Fruit fly (Drosophila melanogaster) whole organism, embryonic: ENCODE results near the gene brm.

ENCODE experiments used
- Atf6 ChIP-seq: fragments of 200-800 bp; sonication (Bioruptor generic); IDR thresholded peaks from 2 replicates; pipeline ENCODE4 v1.3.6; 2022; ENCODE audit warnings: missing biosample characterization, missing genetic modification characterization
- Bteb2 ChIP-seq: fragments of 200-800 bp; sonication (Bioruptor generic); optimal IDR thresholded peaks from 2 replicates; lab custom pipeline; 2016; ENCODE audit warnings: missing biosample characterization, missing genetic modification characterization
- CG10147 ChIP-seq: fragments of 200-800 bp; sonication (Bioruptor generic); optimal IDR thresholded peaks from 2 replicates; lab custom pipeline; 2019; ENCODE audit warnings: missing biosample characterization, mild to moderate bottlenecking, missing genetic modification characterization, moderate library complexity
- CG10267 ChIP-seq: fragments of 200-800 bp; sonication (Bioruptor generic); optimal IDR thresholded peaks from 2 replicates; lab custom pipeline; 2018; ENCODE audit warnings: missing biosample characterization, mild to moderate bottlenecking, missing genetic modification characterization, moderate library complexity
- CG10565 ChIP-seq: fragments of 200-800 bp; sonication (Bioruptor generic); optimal IDR thresholded peaks from 3 replicates; lab custom pipeline; 2016; ENCODE audit warnings: missing biosample characterization, mild to moderate bottlenecking, missing genetic modification characterization
- CG12071 ChIP-seq: fragments of 200-800 bp; sonication (Bioruptor generic); optimal IDR thresholded peaks from 3 replicates; lab custom pipeline; 2018; ENCODE audit warnings: missing biosample characterization, mild to moderate bottlenecking, missing genetic modification characterization
- CG14050 ChIP-seq: fragments of 200-800 bp; sonication (Bioruptor generic); IDR thresholded peaks from 3 replicates; pipeline ENCODE4 v1.3.6; 2022; ENCODE audit warnings: missing biosample characterization, missing genetic modification characterization
- CG15601 ChIP-seq: fragments of 200-800 bp; sonication (Bioruptor generic); optimal IDR thresholded peaks from 3 replicates; lab custom pipeline; 2019; ENCODE audit warnings: missing biosample characterization, mild to moderate bottlenecking, missing genetic modification characterization, moderate library complexity
- CG17912 ChIP-seq: fragments of 200-800 bp; sonication (Bioruptor generic); optimal IDR thresholded peaks from 2 replicates; lab custom pipeline; 2018; ENCODE audit warnings: missing biosample characterization, mild to moderate bottlenecking, missing genetic modification characterization
- CG2875 ChIP-seq: fragments of 200-800 bp; sonication (Bioruptor generic); optimal IDR thresholded peaks from 2 replicates; lab custom pipeline; 2017; ENCODE audit warnings: missing biosample characterization, mild to moderate bottlenecking, missing genetic modification characterization, missing genetic modification reagents
- CG2889 ChIP-seq: fragments of 200-800 bp; sonication (Bioruptor generic); IDR thresholded peaks from 3 replicates; pipeline ENCODE4 v1.3.6; 2022; ENCODE audit warnings: missing biosample characterization, missing genetic modification characterization
- CG30431 ChIP-seq: fragments of 200-800 bp; sonication (Bioruptor generic); optimal IDR thresholded peaks from 2 replicates; lab custom pipeline; 2017; ENCODE audit warnings: missing biosample characterization, missing genetic modification characterization
- CG31441 ChIP-seq: fragments of 200-800 bp; sonication (Bioruptor generic); IDR thresholded peaks from 2 replicates; pipeline ENCODE4 v1.3.6; 2022; ENCODE audit warnings: missing biosample characterization, missing genetic modification characterization
- CG3407 ChIP-seq: fragments of 200-800 bp; sonication (Bioruptor generic); optimal IDR thresholded peaks from 2 replicates; lab custom pipeline; 2018; ENCODE audit warnings: missing biosample characterization, mild to moderate bottlenecking, missing genetic modification characterization
- CG4328 ChIP-seq: fragments of 200-800 bp; sonication (Bioruptor generic); optimal IDR thresholded peaks from 3 replicates; lab custom pipeline; 2017; ENCODE audit warnings: missing biosample characterization, missing genetic modification reagents, missing genetic modification characterization
- CG4707 ChIP-seq: fragments of 200-800 bp; sonication (Bioruptor generic); optimal IDR thresholded peaks from 2 replicates; lab custom pipeline; 2018; ENCODE audit warnings: missing biosample characterization, mild to moderate bottlenecking, missing genetic modification characterization, moderate library complexity
- CG6175 ChIP-seq: fragments of 200-800 bp; sonication (Bioruptor generic); IDR thresholded peaks from 3 replicates; pipeline ENCODE4 v1.3.6; 2022; ENCODE audit warnings: missing biosample characterization, missing genetic modification characterization
- CG6765 ChIP-seq: fragments of 200-800 bp; sonication (Bioruptor generic); optimal IDR thresholded peaks from 3 replicates; lab custom pipeline; 2017; ENCODE audit warnings: missing biosample characterization, mild to moderate bottlenecking, missing genetic modification characterization
- CG8089 ChIP-seq: fragments of 200-800 bp; sonication (Bioruptor generic); optimal IDR thresholded peaks from 3 replicates; lab custom pipeline; 2016; ENCODE audit warnings: missing biosample characterization, missing genetic modification characterization
- CG9609 ChIP-seq: fragments of 200-800 bp; sonication (Bioruptor generic); optimal IDR thresholded peaks from 3 replicates; lab custom pipeline; 2016; ENCODE audit warnings: missing biosample characterization, missing genetic modification characterization
- CG9727 ChIP-seq: fragments of 200-800 bp; sonication (Bioruptor generic); optimal IDR thresholded peaks from 3 replicates; lab custom pipeline; 2017; ENCODE audit warnings: missing biosample characterization, mild to moderate bottlenecking, missing genetic modification characterization
- Dbx ChIP-seq: fragments of 200-800 bp; sonication (Bioruptor generic); IDR thresholded peaks from 3 replicates; pipeline ENCODE4 v1.3.6; 2022; ENCODE audit warnings: missing biosample characterization, missing genetic modification characterization
- HLH4C ChIP-seq: fragments of 200-800 bp; sonication (Bioruptor generic); IDR thresholded peaks from 3 replicates; pipeline ENCODE4 v1.3.6; 2022; ENCODE audit warnings: missing biosample characterization, missing genetic modification characterization; ENCODE audit not compliant: partially characterized antibody
- MBD-R2 ChIP-seq: fragments of 200-800 bp; sonication (Bioruptor generic); IDR thresholded peaks from 2 replicates; pipeline ENCODE4 v1.3.6; 2022; ENCODE audit warnings: missing biosample characterization, missing genetic modification characterization
- Meics ChIP-seq: fragments of 200-800 bp; sonication (Bioruptor generic); optimal IDR thresholded peaks from 2 replicates; lab custom pipeline; 2017; ENCODE audit warnings: missing biosample characterization, mild to moderate bottlenecking, missing genetic modification characterization
- Mrtf ChIP-seq: fragments of 200-800 bp; sonication (Bioruptor generic); IDR thresholded peaks from 3 replicates; pipeline ENCODE4 v1.3.6; 2022; ENCODE audit warnings: missing biosample characterization, missing genetic modification characterization
- NfI ChIP-seq: fragments of 200-800 bp; sonication (Bioruptor generic); optimal IDR thresholded peaks from 3 replicates; lab custom pipeline; 2018; ENCODE audit warnings: missing biosample characterization, mild to moderate bottlenecking, missing genetic modification characterization, moderate library complexity
- Oli ChIP-seq: fragments of 200-800 bp; sonication (Bioruptor generic); optimal IDR thresholded peaks from 2 replicates; lab custom pipeline; 2018; ENCODE audit warnings: missing biosample characterization, mild to moderate bottlenecking, missing genetic modification characterization, moderate library complexity
- PHDP ChIP-seq: fragments of 200-800 bp; sonication (Bioruptor generic); optimal IDR thresholded peaks from 3 replicates; lab custom pipeline; 2018; ENCODE audit warnings: missing biosample characterization, mild to moderate bottlenecking, missing genetic modification characterization, moderate library complexity
- br ChIP-seq: fragments of >200 bp; optimal IDR thresholded peaks from 2 replicates; lab custom pipeline; 2017
- btn ChIP-seq: fragments of 200-800 bp; sonication (Bioruptor generic); optimal IDR thresholded peaks from 2 replicates; lab custom pipeline; 2016; ENCODE audit warnings: missing biosample characterization, missing genetic modification characterization
- ewg ChIP-seq: fragments of 200-800 bp; sonication (Bioruptor generic); optimal IDR thresholded peaks from 3 replicates; lab custom pipeline; 2017; ENCODE audit warnings: mild to moderate bottlenecking, missing biosample characterization, missing genetic modification reagents, missing genetic modification characterization
- fd3F ChIP-seq: fragments of 200-800 bp; sonication (Bioruptor generic); optimal IDR thresholded peaks from 2 replicates; lab custom pipeline; 2018; ENCODE audit warnings: missing biosample characterization, mild to moderate bottlenecking, missing genetic modification characterization, moderate library complexity
- gcm ChIP-seq: fragments of 200-800 bp; sonication (Bioruptor generic); optimal IDR thresholded peaks from 2 replicates; lab custom pipeline; 2019; ENCODE audit warnings: missing biosample characterization, mild to moderate bottlenecking, missing genetic modification characterization, moderate library complexity
- grn ChIP-seq: fragments of 200-800 bp; sonication (Bioruptor generic); optimal IDR thresholded peaks from 3 replicates; lab custom pipeline; 2017; ENCODE audit warnings: missing biosample characterization, missing genetic modification characterization
- hth ChIP-seq: fragments of >200 bp; optimal IDR thresholded peaks from 2 replicates; lab custom pipeline; 2017; ENCODE audit warnings: inconsistent platforms
- pnt ChIP-seq: fragments of 200-800 bp; sonication (Bioruptor generic); optimal IDR thresholded peaks from 3 replicates; lab custom pipeline; 2016; ENCODE audit warnings: missing biosample characterization, missing genetic modification characterization
- prd ChIP-seq, 3 experiments: fragments of >200 bp in 2 of 3; fragments of 200-800 bp in 1 of 3; sonication (Bioruptor generic) in 1 of 3; optimal IDR thresholded peaks in 2 of 3; IDR thresholded peaks in 1 of 3; 2 replicates in 2 of 3; 3 replicates in 1 of 3; pipeline versions ENCODE4 v1.3.6 to Lab custom; 2017 to 2022; ENCODE audit warnings: missing biosample characterization in 1 of 3, missing genetic modification characterization in 1 of 3
- psq ChIP-seq: fragments of 200-800 bp; sonication (Bioruptor generic); optimal IDR thresholded peaks from 2 replicates; lab custom pipeline; 2017; ENCODE audit warnings: missing biosample characterization, missing genetic modification characterization
- pum ChIP-seq: fragments of 200-800 bp; sonication (Bioruptor generic); optimal IDR thresholded peaks from 2 replicates; lab custom pipeline; 2016; ENCODE audit warnings: missing biosample characterization, missing genetic modification characterization
- slp2 ChIP-seq: fragments of 200-800 bp; sonication (Bioruptor generic); optimal IDR thresholded peaks from 2 replicates; lab custom pipeline; 2016; ENCODE audit warnings: missing biosample characterization, missing genetic modification characterization
- ssp ChIP-seq: fragments of 200-800 bp; sonication (Bioruptor generic); IDR thresholded peaks from 2 replicates; pipeline ENCODE4 v1.3.6; 2022; ENCODE audit warnings: missing biosample characterization, missing genetic modification characterization
- tgo ChIP-seq: fragments of 200-800 bp; sonication (Bioruptor generic); IDR thresholded peaks from 3 replicates; pipeline ENCODE4 v1.3.6; 2022; ENCODE audit warnings: missing biosample characterization, missing genetic modification characterization
- tna ChIP-seq: fragments of 200-800 bp; sonication (Bioruptor generic); IDR thresholded peaks from 2 replicates; pipeline ENCODE4 v1.3.6; 2022; ENCODE audit warnings: missing biosample characterization, missing genetic modification characterization; ENCODE audit not compliant: partially characterized antibody
- tup ChIP-seq: fragments of 200-800 bp; sonication (Bioruptor generic); optimal IDR thresholded peaks from 2 replicates; lab custom pipeline; 2016; ENCODE audit warnings: missing biosample characterization, mild to moderate bottlenecking, missing genetic modification characterization, moderate library complexity
- unc-4 ChIP-seq: fragments of 200-800 bp; sonication (Bioruptor generic); IDR thresholded peaks from 2 replicates; pipeline ENCODE4 v1.3.6; 2022; ENCODE audit warnings: missing biosample characterization, missing genetic modification characterization; ENCODE audit not compliant: partially characterized antibody
- wor ChIP-seq: fragments of 200-800 bp; sonication (Bioruptor generic); IDR thresholded peaks from 2 replicates; pipeline ENCODE4 v1.3.6; 2022; ENCODE audit warnings: missing biosample characterization, missing genetic modification characterization
- z ChIP-seq: fragments of 200-800 bp; sonication (Bioruptor generic); IDR thresholded peaks from 3 replicates; pipeline ENCODE4 v1.3.6; 2022; ENCODE audit warnings: missing biosample characterization, missing genetic modification characterization
- zfh2 ChIP-seq: fragments of 200-800 bp; sonication (Bioruptor generic); optimal IDR thresholded peaks from 2 replicates; lab custom pipeline; 2016; ENCODE audit warnings: missing biosample characterization, missing genetic modification characterization

The brm gene

DNA sequence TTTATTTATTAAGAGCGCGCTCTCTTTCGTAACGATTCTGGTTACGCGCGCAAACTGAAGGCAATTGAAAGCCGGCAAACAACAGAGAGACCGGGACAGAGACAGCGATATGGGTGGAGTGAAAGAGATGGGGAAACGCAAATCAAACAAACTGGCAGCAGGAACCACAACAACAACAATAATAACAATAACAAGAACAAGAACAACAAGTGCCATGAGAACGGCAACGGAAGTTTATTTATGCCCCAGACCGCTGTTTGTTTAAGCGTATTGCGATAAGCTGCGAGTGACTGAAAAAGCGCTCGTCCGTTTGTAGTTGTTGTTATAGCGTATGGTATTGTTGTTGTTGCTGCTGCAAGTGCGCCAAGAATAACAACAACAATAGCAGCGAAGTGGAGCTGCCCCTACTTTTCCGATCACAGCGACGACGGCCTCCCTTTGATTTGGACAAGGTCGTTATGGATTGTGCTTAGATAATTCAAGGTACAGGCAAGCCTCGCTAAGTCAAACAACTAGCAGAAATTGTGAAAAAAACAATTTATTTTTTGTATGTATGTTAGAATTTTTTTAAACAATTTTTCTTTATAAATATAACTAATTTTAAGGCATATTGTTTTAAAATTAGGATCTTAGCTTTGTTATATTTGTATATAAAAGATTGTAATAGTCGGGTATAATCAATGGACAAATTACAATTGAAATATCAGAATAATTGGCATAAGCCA lies 43.6 kb upstream of the brm start (continued):
- TF ChIP-seq CG6765 = peak; percentile 31
- peak; percentile 75 for TF ChIP-seq CG9727 (GFP tag; lab: Kevin White, UChicago)
- peak; percentile 87 for TF ChIP-seq CG2875 (GFP tag; lab: Kevin White, UChicago)
- peak; percentile 89 for TF ChIP-seq CG6175 (GFP tag; lab: Robert Waterston, UW)
- TF ChIP-seq CG17912 (GFP tag; lab: Kevin White, UChicago) = peak; percentile 39
- peak; percentile 48 for TF ChIP-seq CG31441 (GFP tag; lab: Robert Waterston, UW)
- TF ChIP-seq CG15601 (tag; lab: Kevin White, UChicago) = peak; percentile 87
- TF ChIP-seq CG14050 (GFP tag; lab: Robert Waterston, UW) = peak; percentile 32; the same call in 1 of the 3 replicates
- no peak for TF ChIP-seq HLH4C (GFP tag; lab: Robert Waterston, UW)
- peak; percentile 41; the same call in 1 of the 3 replicates for TF ChIP-seq tgo (GFP tag; lab: Robert Waterston, UW)
- peak; percentile 78 for TF ChIP-seq Atf6
- no peak for TF ChIP-seq ssp
- TF ChIP-seq CG10147 (GFP tag; lab: Kevin White, UChicago) = no peak
- no peak for TF ChIP-seq CG10267
- no peak for TF ChIP-seq hth (lab: Kevin White, UChicago)
- TF ChIP-seq Bteb2 = no peak
- peak; percentile 40 for TF ChIP-seq pum (GFP tag; lab: Kevin White, UChicago)
- peak; percentile 74 for TF ChIP-seq CG4328 (GFP tag; lab: Kevin White, UChicago)
- TF ChIP-seq Meics (GFP tag; lab: Kevin White, UChicago) = peak; percentile 10
- TF ChIP-seq Oli = no peak
- peak; percentile 33 for TF ChIP-seq slp2 (GFP tag; lab: Kevin White, UChicago)
- no peak for TF ChIP-seq prd (optimal IDR thresholded peaks at IDR 0.05; lab: Kevin White, UChicago)
- peak; percentile 27; the same call in 2 of the 3 replicates for TF ChIP-seq prd (GFP tag; IDR thresholded peaks at IDR 0.05; lab: Robert Waterston, UW)
- TF ChIP-seq tup (GFP tag; lab: Kevin White, UChicago) = peak; percentile 20
- TF ChIP-seq Dbx (GFP tag; lab: Robert Waterston, UW) = peak; percentile 54; the same call in 1 of the 3 replicates
- peak; percentile 51 for TF ChIP-seq PHDP (tag; lab: Kevin White, UChicago)
- peak; percentile 49 for TF ChIP-seq gcm (GFP tag; lab: Kevin White, UChicago)
- TF ChIP-seq zfh2 (GFP tag; lab: Kevin White, UChicago) = no peak
- TF ChIP-seq NfI (GFP tag; lab: Kevin White, UChicago) = peak; percentile 42
- TF ChIP-seq tna (GFP tag; lab: Robert Waterston, UW) = no peak
- peak; percentile 5 for TF ChIP-seq CG10565 (GFP tag; lab: Kevin White, UChicago)
- TF ChIP-seq ewg = peak; percentile 50
- TF ChIP-seq wor (GFP tag; lab: Robert Waterston, UW) = no peak
- peak; percentile 37 for TF ChIP-seq pnt (GFP tag; lab: Kevin White, UChicago)
- no peak for TF ChIP-seq CG2889 (GFP tag; lab: Robert Waterston, UW)
- TF ChIP-seq CG12071 (GFP tag; lab: Kevin White, UChicago) = peak; percentile 59
- TF ChIP-seq CG4707 = peak; percentile 42
- no peak for TF ChIP-seq CG30431
- peak; percentile 54 for TF ChIP-seq CG8089 (GFP tag; lab: Kevin White, UChicago)
- peak; percentile 19 for TF ChIP-seq btn
- peak; percentile 44 for TF ChIP-seq CG9609 (GFP tag; lab: Kevin White, UChicago)
- TF ChIP-seq psq (GFP tag; lab: Kevin White, UChicago) = peak; percentile 17
- TF ChIP-seq grn (GFP tag; lab: Kevin White, UChicago) = peak; percentile 80
- peak; percentile 25 for TF ChIP-seq fd3F (GFP tag; lab: Kevin White, UChicago)
- TF ChIP-seq unc-4 (GFP tag; lab: Robert Waterston, UW) = no peak
- TF ChIP-seq CG3407 (GFP tag; lab: Kevin White, UChicago) = peak; percentile 76
- TF ChIP-seq z = peak; percentile 71; the same call in 2 of the 3 replicates
- no peak for TF ChIP-seq Mrtf (GFP tag; lab: Robert Waterston, UW)
- TF ChIP-seq br (lab: Kevin White, UChicago) = no peak
- TF ChIP-seq MBD-R2 (GFP tag; lab: Robert Waterston, UW) = no peak
